Fruit fly (Drosophila melanogaster) whole organism, pupa: ENCODE results near the gene CG11498.

ENCODE experiments used
- CG10348 ChIP-seq: fragments of 200-800 bp; sonication (Bioruptor generic); IDR thresholded peaks from 2 replicates; pipeline ENCODE4 v1.3.6; 2022; ENCODE audit warnings: missing biosample characterization, missing genetic modification characterization
- CG12605 ChIP-seq: fragments of 200-800 bp; sonication (Bioruptor generic); IDR thresholded peaks from 2 replicates; pipeline ENCODE4 v1.3.6; 2022; ENCODE audit warnings: missing biosample characterization, missing genetic modification characterization
- CG13204 ChIP-seq: fragments of 200-800 bp; sonication (Bioruptor generic); optimal IDR thresholded peaks from 2 replicates; lab custom pipeline; 2018; ENCODE audit warnings: missing biosample characterization, mild to moderate bottlenecking, missing genetic modification characterization, moderate library complexity
- CG14655 ChIP-seq: fragments of 200-800 bp; sonication (Bioruptor generic); optimal IDR thresholded peaks from 3 replicates; lab custom pipeline; 2017; ENCODE audit warnings: mild to moderate bottlenecking, missing biosample characterization, missing genetic modification reagents, missing genetic modification characterization
- CG15710 ChIP-seq: fragments of 200-800 bp; sonication (Bioruptor generic); optimal IDR thresholded peaks from 2 replicates; lab custom pipeline; 2018; ENCODE audit warnings: missing biosample characterization, mild to moderate bottlenecking, missing genetic modification characterization, moderate library complexity
- CG17806 ChIP-seq: fragments of 200-800 bp; sonication (Bioruptor generic); optimal IDR thresholded peaks from 2 replicates; lab custom pipeline; 2018; ENCODE audit warnings: missing biosample characterization, mild to moderate bottlenecking, missing genetic modification characterization, moderate library complexity
- CG32121 ChIP-seq: fragments of 200-800 bp; sonication (Bioruptor generic); IDR thresholded peaks from 2 replicates; pipeline ENCODE4 v1.3.6; 2022; ENCODE audit warnings: missing biosample characterization, missing genetic modification characterization
- CG34367 ChIP-seq: fragments of 200-800 bp; sonication (Bioruptor generic); optimal IDR thresholded peaks from 2 replicates; lab custom pipeline; 2018; ENCODE audit warnings: missing biosample characterization, mild to moderate bottlenecking, missing genetic modification characterization
- CG4496 ChIP-seq: fragments of 200-800 bp; sonication (Bioruptor generic); IDR thresholded peaks from 3 replicates; pipeline ENCODE4 v1.3.6; 2022; ENCODE audit warnings: missing biosample characterization, missing genetic modification characterization
- CG8159 ChIP-seq: fragments of 200-800 bp; sonication (Bioruptor generic); optimal IDR thresholded peaks from 3 replicates; lab custom pipeline; 2018; ENCODE audit warnings: missing biosample characterization, mild to moderate bottlenecking, missing genetic modification characterization, moderate library complexity
- CG8301 ChIP-seq: fragments of 200-800 bp; sonication (Bioruptor generic); optimal IDR thresholded peaks from 2 replicates; lab custom pipeline; 2018; ENCODE audit warnings: missing biosample characterization, mild to moderate bottlenecking, missing genetic modification characterization
- CG9948 ChIP-seq: fragments of 200-800 bp; sonication (Bioruptor generic); optimal IDR thresholded peaks from 2 replicates; lab custom pipeline; 2018; ENCODE audit warnings: missing biosample characterization, mild to moderate bottlenecking, missing genetic modification characterization, moderate library complexity
- D1 ChIP-seq: fragments of 200-800 bp; sonication (Bioruptor generic); optimal IDR thresholded peaks from 2 replicates; lab custom pipeline; 2018; ENCODE audit warnings: missing biosample characterization, mild to moderate bottlenecking, missing genetic modification characterization, moderate library complexity
- EcR ChIP-seq: fragments of 200-800 bp; sonication (Bioruptor generic); optimal IDR thresholded peaks from 3 replicates; lab custom pipeline; 2019; ENCODE audit warnings: missing biosample characterization, missing genetic modification characterization, mild to moderate bottlenecking, moderate library complexity, missing genetic modification reagents
- Ets98B ChIP-seq: fragments of 200-800 bp; sonication (Bioruptor generic); IDR thresholded peaks from 2 replicates; pipeline ENCODE4 v1.3.6; 2022; ENCODE audit warnings: missing biosample characterization, missing genetic modification characterization
- Pif1A ChIP-seq: fragments of 200-800 bp; sonication (Bioruptor generic); optimal IDR thresholded peaks from 3 replicates; lab custom pipeline; 2016; ENCODE audit warnings: missing biosample characterization, missing genetic modification characterization
- Pif1B ChIP-seq: fragments of 200-800 bp; sonication (Bioruptor generic); optimal IDR thresholded peaks from 3 replicates; lab custom pipeline; 2016; ENCODE audit warnings: missing biosample characterization, missing genetic modification characterization
- Snoo ChIP-seq: fragments of 200-800 bp; sonication (Bioruptor generic); optimal IDR thresholded peaks from 3 replicates; lab custom pipeline; 2017; ENCODE audit warnings: missing biosample characterization, mild to moderate bottlenecking, missing genetic modification characterization, inconsistent platforms
- fd96Ca ChIP-seq: fragments of 200-800 bp; sonication (Bioruptor generic); IDR thresholded peaks from 3 replicates; pipeline ENCODE4 v1.3.6; 2022; ENCODE audit warnings: missing biosample characterization, missing genetic modification characterization
- gl ChIP-seq: fragments of 200-800 bp; sonication (Bioruptor generic); optimal IDR thresholded peaks from 2 replicates; lab custom pipeline; 2018; ENCODE audit warnings: missing biosample characterization, mild to moderate bottlenecking, missing genetic modification characterization
- rn ChIP-seq: fragments of 200-800 bp; sonication (Bioruptor generic); IDR thresholded peaks from 2 replicates; pipeline ENCODE4 v1.3.6; 2022; ENCODE audit warnings: missing biosample characterization, missing genetic modification characterization

CG11498 gene

dm6 chr3R:30200091-30200698, 39.9 kb upstream of the CG11498 start:
- TF ChIP-seq fd96Ca (GFP tag; lab: Robert Waterston, UW): no peak
- no peak for TF ChIP-seq CG17806 (tag; lab: Kevin White, UChicago)

- TF ChIP-seq CG14655 (GFP tag; lab: Kevin White, UChicago) (no peak), CG8301 (tag; lab: Kevin White, UChicago) (no peak), CG8159 (tag; lab: Kevin White, UChicago) (no peak), rn (GFP tag; lab: Robert Waterston, UW) (no peak), D1 (tag; lab: Kevin White, UChicago) (no peak), CG10348 (no peak), CG15710 (tag; lab: Kevin White, UChicago) (no peak), Snoo (no peak), CG9948 (tag; lab: Kevin White, UChicago) (no peak), fd96Ca (GFP tag; lab: Robert Waterston, UW) (no peak), CG17806 (tag; lab: Kevin White, UChicago) (no peak), gl (tag; lab: Kevin White, UChicago) (no peak), CG32121 (GFP tag; lab: Robert Waterston, UW) (no peak), CG13204 (GFP tag; lab: Kevin White, UChicago) (no peak), CG34367 (tag; lab: Kevin White, UChicago) (no peak), Ets98B (GFP tag; lab: Robert Waterston, UW) (no peak)
Measured at dm6 chr3R:30198793-30199192, 38.5 kb upstream of the CG11498 start.

dm6 chr3R:30197796-30198195, 37.5 kb upstream of the CG11498 start:
- TF ChIP-seq CG4496 (GFP tag; lab: Robert Waterston, UW): no peak
- no peak for TF ChIP-seq CG8301 (tag; lab: Kevin White, UChicago)
- no peak for TF ChIP-seq CG9948 (tag; lab: Kevin White, UChicago)
- no peak for TF ChIP-seq D1 (tag; lab: Kevin White, UChicago)
- TF ChIP-seq CG17806 (tag; lab: Kevin White, UChicago): no peak
- TF ChIP-seq CG13204 (GFP tag; lab: Kevin White, UChicago): no peak
- no peak for TF ChIP-seq CG12605 (GFP tag; lab: Robert Waterston, UW)
- no peak for TF ChIP-seq EcR
- no peak for TF ChIP-seq CG15710 (tag; lab: Kevin White, UChicago)
- no peak for TF ChIP-seq Pif1B
- no peak for TF ChIP-seq CG14655 (GFP tag; lab: Kevin White, UChicago)
- no peak for TF ChIP-seq CG10348
- no peak for TF ChIP-seq Pif1A (GFP tag; lab: Kevin White, UChicago)
- TF ChIP-seq CG32121 (GFP tag; lab: Robert Waterston, UW): no peak
- no peak for TF ChIP-seq gl (tag; lab: Kevin White, UChicago)
- no peak for TF ChIP-seq CG8159 (tag; lab: Kevin White, UChicago)
- TF ChIP-seq CG34367 (tag; lab: Kevin White, UChicago): no peak
- TF ChIP-seq Ets98B (GFP tag; lab: Robert Waterston, UW): no peak

dm6 chr3R:30196128-30196527, 35.9 kb upstream of the CG11498 start, which contains the start of gene CG15531:
Gene CG15531 (minus strand): TSS chr3R:30196228.
- no peak for TF ChIP-seq Pif1B
- TF ChIP-seq EcR: no peak
- TF ChIP-seq CG8159 (tag; lab: Kevin White, UChicago): no peak
- TF ChIP-seq CG34367 (tag; lab: Kevin White, UChicago): no peak
- no peak for TF ChIP-seq Snoo
- no peak for TF ChIP-seq CG4496 (GFP tag; lab: Robert Waterston, UW)
- TF ChIP-seq CG9948 (tag; lab: Kevin White, UChicago): no peak
- TF ChIP-seq CG15710 (tag; lab: Kevin White, UChicago): no peak
- no peak for TF ChIP-seq CG13204 (GFP tag; lab: Kevin White, UChicago)
- TF ChIP-seq gl (tag; lab: Kevin White, UChicago): no peak
- TF ChIP-seq Pif1A (GFP tag; lab: Kevin White, UChicago): no peak
- TF ChIP-seq CG14655 (GFP tag; lab: Kevin White, UChicago): no peak
- TF ChIP-seq, all 21 proteins: peak for 0

- TF ChIP-seq CG4496 (GFP tag; lab: Robert Waterston, UW) (peak; percentile 64), rn (GFP tag; lab: Robert Waterston, UW) (no peak), EcR (no peak), CG8301 (tag; lab: Kevin White, UChicago) (peak; percentile 23), fd96Ca (GFP tag; lab: Robert Waterston, UW) (peak; percentile 64), CG15710 (tag; lab: Kevin White, UChicago) (peak; percentile 18), CG14655 (GFP tag; lab: Kevin White, UChicago) (peak; percentile 14), D1 (tag; lab: Kevin White, UChicago) (no peak), Ets98B (GFP tag; lab: Robert Waterston, UW) (peak; percentile 64), CG8159 (tag; lab: Kevin White, UChicago) (no peak), CG12605 (GFP tag; lab: Robert Waterston, UW) (no peak), Pif1A (GFP tag; lab: Kevin White, UChicago) (no peak), CG9948 (tag; lab: Kevin White, UChicago) (no peak), CG34367 (tag; lab: Kevin White, UChicago) (no peak), Snoo (no peak), CG13204 (GFP tag; lab: Kevin White, UChicago) (no peak), Pif1B (no peak), CG32121 (GFP tag; lab: Robert Waterston, UW) (peak; percentile 59), gl (tag; lab: Kevin White, UChicago) (no peak), CG17806 (tag; lab: Kevin White, UChicago) (peak; percentile 3), CG10348 (no peak)
- TF ChIP-seq, all 21 proteins: peak for 8
Measured at dm6 chr3R:30195606-30196049, 35.4 kb upstream of the CG11498 start.
